Worm (Caenorhabditis elegans) whole organism, L4 larva: ENCODE data around the gene ifa-1.
A peak's percentile ranks its signal among the peaks of the same experiment; 100 is the strongest.

Experiments used
- F26F4.8 ChIP-seq: fragments of 200-800 bp; sonication (Bioruptor generic); conservative IDR thresholded peaks from 2 replicates; pipeline ENCODE4 v1.3.6; 2022; ENCODE audit warnings: missing genetic modification characterization, missing compliant biosample characterization
- T20F7.1 ChIP-seq: fragments of 200-800 bp; sonication (Bioruptor generic); optimal IDR thresholded peaks from 2 replicates; lab custom pipeline; 2018; ENCODE audit warnings: mild to moderate bottlenecking, missing genetic modification characterization, missing compliant biosample characterization
- Y105C5A.15 ChIP-seq: fragments of 200-800 bp; sonication (Bioruptor generic); IDR thresholded peaks from 2 replicates; pipeline ENCODE4 v1.3.6; 2022; ENCODE audit warnings: missing genetic modification characterization, missing compliant biosample characterization
- Y5F2A.4 ChIP-seq: fragments of 200-800 bp; sonication (Bioruptor generic); optimal IDR thresholded peaks from 2 replicates; lab custom pipeline; 2018; ENCODE audit warnings: mild to moderate bottlenecking, missing genetic modification characterization, missing compliant biosample characterization
- aha-1 ChIP-seq: fragments of 150-350 bp; peaks from one replicate; lab custom pipeline; 2014; ENCODE audit warnings: missing biosample characterization, missing genetic modification characterization
- ama-1 ChIP-seq: fragments of 150-350 bp; optimal IDR thresholded peaks from 2 replicates; lab custom pipeline; 2014; ENCODE audit warnings: inconsistent platforms, mixed read lengths
- arid-1 ChIP-seq: fragments of 200-800 bp; sonication (Bioruptor generic); conservative IDR thresholded peaks from 2 replicates; pipeline ENCODE4 v1.3.6; 2022; ENCODE audit warnings: missing genetic modification reagents, missing genetic modification characterization, missing compliant biosample characterization
- ceh-32 ChIP-seq: sonication (generic microtip); optimal IDR thresholded peaks from 2 replicates; lab custom pipeline; 2016; ENCODE audit warnings: mild to moderate bottlenecking, missing genetic modification characterization, missing compliant biosample characterization; ENCODE audit not compliant: poor library complexity
- ceh-44 ChIP-seq: fragments of 200-800 bp; sonication (Bioruptor generic); IDR thresholded peaks from 2 replicates; pipeline ENCODE4 v1.3.6; 2022; ENCODE audit warnings: missing genetic modification reagents, missing genetic modification characterization, missing compliant biosample characterization
- ces-1 ChIP-seq: fragments of 150-350 bp; sonication (generic microtip); optimal IDR thresholded peaks from 4 replicates; lab custom pipeline; 2014; ENCODE audit warnings: missing biosample characterization, missing genetic modification reagents, missing genetic modification characterization
- cey-2 ChIP-seq: sonication (generic microtip); optimal IDR thresholded peaks from 3 replicates; lab custom pipeline; 2017; ENCODE audit warnings: missing genetic modification characterization, mild to moderate bottlenecking, missing compliant biosample characterization, antibody characterized with exemption, borderline replicate concordance; ENCODE audit not compliant: insufficient read depth
- daf-16 ChIP-seq, 3 experiments: sonication (generic microtip); optimal IDR thresholded peaks; 2 replicates each; lab custom pipeline; 2016 to 2017; ENCODE audit warnings: missing genetic modification characterization in 3 of 3, missing genetic modification reagents in 3 of 3, mild to moderate bottlenecking in 2 of 3, missing compliant biosample characterization in 2 of 3, missing biosample characterization in 1 of 3, moderate library complexity in 1 of 3
- daf-19 ChIP-seq: fragments of 200-800 bp; sonication (Bioruptor generic); conservative IDR thresholded peaks from 2 replicates; pipeline ENCODE4 v1.3.6; 2022; ENCODE audit warnings: missing genetic modification characterization, missing compliant biosample characterization
- dmd-6 ChIP-seq: fragments of 200-800 bp; sonication (Bioruptor generic); IDR thresholded peaks from 2 replicates; pipeline ENCODE4 v1.3.6; 2022; ENCODE audit warnings: missing genetic modification reagents, missing genetic modification characterization, missing compliant biosample characterization
- dpl-1 ChIP-seq: fragments of 150-350 bp; optimal IDR thresholded peaks from 2 replicates; lab custom pipeline; 2014; ENCODE audit warnings: missing biosample characterization, missing genetic modification reagents, missing genetic modification characterization
- dve-1 ChIP-seq: sonication (generic microtip); optimal IDR thresholded peaks from 2 replicates; lab custom pipeline; 2017; ENCODE audit warnings: antibody characterized with exemption, mild to moderate bottlenecking, missing genetic modification characterization, missing compliant biosample characterization; ENCODE audit not compliant: insufficient read depth
- gei-8 ChIP-seq: fragments of 200-800 bp; sonication (Bioruptor generic); optimal IDR thresholded peaks from 2 replicates; lab custom pipeline; 2018; ENCODE audit warnings: mild to moderate bottlenecking, missing genetic modification characterization, missing compliant biosample characterization
- hlh-11 ChIP-seq: fragments of 200-800 bp; sonication (Bioruptor generic); optimal IDR thresholded peaks from 2 replicates; lab custom pipeline; 2018; ENCODE audit warnings: mild to moderate bottlenecking, missing genetic modification characterization, missing compliant biosample characterization
- lin-1 ChIP-seq: fragments of 200-800 bp; sonication (Bioruptor generic); IDR thresholded peaks from 2 replicates; pipeline ENCODE4 v1.3.6; 2022; ENCODE audit warnings: missing genetic modification reagents, missing genetic modification characterization, missing compliant biosample characterization
- lin-39 ChIP-seq: fragments of 150-350 bp; optimal IDR thresholded peaks from 2 replicates; lab custom pipeline; 2014; ENCODE audit warnings: missing biosample characterization, missing genetic modification reagents, missing genetic modification characterization
- mdt-29 ChIP-seq: fragments of 200-800 bp; sonication (Bioruptor generic); IDR thresholded peaks from 2 replicates; pipeline ENCODE4 v1.3.6; 2022; ENCODE audit warnings: missing genetic modification reagents, missing genetic modification characterization, missing compliant biosample characterization
- mes-2 ChIP-seq: sonication (generic microtip); optimal IDR thresholded peaks from 2 replicates; lab custom pipeline; 2016; ENCODE audit warnings: missing genotype, mild to moderate bottlenecking, missing genetic modification characterization, missing compliant biosample characterization; ENCODE audit not compliant: poor library complexity, severe bottlenecking
- nhr-25 ChIP-seq: sonication (generic microtip); optimal IDR thresholded peaks from 2 replicates; lab custom pipeline; 2017; ENCODE audit warnings: missing genetic modification characterization, mild to moderate bottlenecking, missing compliant biosample characterization, antibody characterized with exemption, moderate library complexity, borderline replicate concordance; ENCODE audit not compliant: insufficient read depth
- nhr-28 ChIP-seq: fragments of 150-350 bp; optimal IDR thresholded peaks from 2 replicates; lab custom pipeline; 2014; ENCODE audit warnings: missing biosample characterization, missing genetic modification characterization
- nhr-42 ChIP-seq: fragments of 200-800 bp; sonication (Bioruptor generic); IDR thresholded peaks from 2 replicates; pipeline ENCODE4 v1.3.6; 2022; ENCODE audit warnings: missing genetic modification characterization, missing compliant biosample characterization
- nhr-48 ChIP-seq: sonication (generic microtip); optimal IDR thresholded peaks from 2 replicates; lab custom pipeline; 2016; ENCODE audit warnings: mild to moderate bottlenecking, missing genetic modification characterization, missing compliant biosample characterization
- nhr-6 ChIP-seq: fragments of 150-350 bp; optimal IDR thresholded peaks from 2 replicates; lab custom pipeline; 2014; ENCODE audit warnings: missing biosample characterization, missing genetic modification characterization
- php-3 ChIP-seq: fragments of 200-800 bp; sonication (Bioruptor generic); IDR thresholded peaks from 2 replicates; pipeline ENCODE4 v1.3.6; 2022; ENCODE audit warnings: missing genetic modification reagents, missing genetic modification characterization, missing compliant biosample characterization
- pqm-1 ChIP-seq: sonication (generic microtip); optimal IDR thresholded peaks from 2 replicates; lab custom pipeline; 2017; ENCODE audit warnings: missing biosample characterization, missing genetic modification characterization
- skn-1 ChIP-seq: fragments of 150-350 bp; optimal IDR thresholded peaks from 2 replicates; lab custom pipeline; 2014; ENCODE audit warnings: missing biosample characterization, missing genetic modification characterization
- snpc-1.2 ChIP-seq: fragments of 200-800 bp; sonication (Bioruptor generic); IDR thresholded peaks from 2 replicates; pipeline ENCODE4 v1.3.6; 2022; ENCODE audit warnings: missing genetic modification reagents, missing genetic modification characterization, missing compliant biosample characterization
- spr-1 ChIP-seq: sonication (generic microtip); optimal IDR thresholded peaks from 2 replicates; lab custom pipeline; 2016; ENCODE audit warnings: mild to moderate bottlenecking, missing genetic modification characterization, missing compliant biosample characterization
- unc-62 ChIP-seq, 3 experiments: fragments of 150-350 bp in 1 of 3; sonication (generic microtip); optimal IDR thresholded peaks in 2 of 3; peaks in 1 of 3; 1 replicate in 1 of 3; 2 replicates in 2 of 3; lab custom pipeline; 2014 to 2017; ENCODE audit warnings: missing biosample characterization in 3 of 3, missing genetic modification characterization in 3 of 3, missing genetic modification reagents in 3 of 3, missing genotype in 1 of 3
- zfp-3 ChIP-seq: fragments of 200-800 bp; sonication (Bioruptor generic); conservative IDR thresholded peaks from 2 replicates; pipeline ENCODE4 v1.3.6; 2022; ENCODE audit warnings: missing genetic modification reagents, missing genetic modification characterization, missing compliant biosample characterization

ifa-1 gene

ce11 chrX:11315392-11315791 is 44.4 kb downstream of the ifa-1 start, which contains the start of gene F08G12.11:
Gene F08G12.11 (minus strand): TSS chrX:11315572.
- TF ChIP-seq unc-62 (GFP tag; optimal IDR thresholded peaks at IDR 0.05 in 1 of 2; lab: Kevin White, UChicago) (peak in 1 of 2 experiments; percentile 91), unc-62 (tag; optimal IDR thresholded peaks at IDR 0.05; lab: Kevin White, UChicago) (no peak), mdt-29 (no peak)
- TF ChIP-seq, all 104 proteins: peak for 1

- TF ChIP-seq nhr-42 (GFP tag; lab: Robert Waterston, UW) (no peak), gei-8 (GFP tag; lab: Kevin White, UChicago) (no peak), ces-1 (GFP tag; lab: Kevin White, UChicago) (no peak), ama-1 (lab: Kevin White, UChicago) (no peak), arid-1 (GFP tag; lab: Robert Waterston, UW) (no peak), lin-1 (GFP tag; lab: Robert Waterston, UW) (no peak), aha-1 (tag; lab: Kevin White, UChicago) (no peak), skn-1 (tag; lab: Kevin White, UChicago) (no peak), nhr-28 (tag; lab: Kevin White, UChicago) (no peak), nhr-48 (tag; lab: Kevin White, UChicago) (no peak), dpl-1 (no peak), Y5F2A.4 (GFP tag; lab: Kevin White, UChicago) (no peak), zfp-3 (no peak), F26F4.8 (GFP tag; lab: Robert Waterston, UW) (no peak), dmd-6 (no peak), lin-39 (tag; lab: Kevin White, UChicago) (no peak), spr-1 (tag; lab: Kevin White, UChicago) (no peak), Y105C5A.15 (GFP tag; lab: Robert Waterston, UW) (no peak), snpc-1.2 (GFP tag; lab: Robert Waterston, UW) (no peak), T20F7.1 (GFP tag; lab: Kevin White, UChicago) (no peak)
Observed at ce11 chrX:11316750-11317149, 45.8 kb downstream of the ifa-1 start, which contains the start of gene nlp-57. Gene nlp-57 (plus strand): TSS chrX:11317050.

ce11 chrX:11317939-11318338 is 47.0 kb downstream of the ifa-1 start, which contains the start of gene hizr-1:
Gene hizr-1 (plus strand): TSS chrX:11318278.
- TF ChIP-seq pqm-1 (tag; lab: Kevin White, UChicago), result peak; percentile 68
- peak; percentile 1 for TF ChIP-seq aha-1 (tag; lab: Kevin White, UChicago)
- TF ChIP-seq T20F7.1 (GFP tag; lab: Kevin White, UChicago), result no peak
- no peak for TF ChIP-seq nhr-25 (tag; lab: Kevin White, UChicago)
- TF ChIP-seq hlh-11 (tag; lab: Kevin White, UChicago), result peak; percentile 26
- no peak for TF ChIP-seq ceh-44 (GFP tag; lab: Robert Waterston, UW)
- TF ChIP-seq nhr-28 (tag; lab: Kevin White, UChicago), result peak; percentile 68
- no peak for TF ChIP-seq nhr-6 (tag; lab: Kevin White, UChicago)
- TF ChIP-seq ces-1 (GFP tag; lab: Kevin White, UChicago), result no peak
- TF ChIP-seq cey-2 (tag; lab: Kevin White, UChicago), result no peak
- TF ChIP-seq ceh-32 (tag; lab: Kevin White, UChicago), result no peak
- TF ChIP-seq dve-1, result peak; percentile 36
- TF ChIP-seq daf-19 (GFP tag; lab: Robert Waterston, UW), result no peak
- TF ChIP-seq daf-16 (GFP tag; optimal IDR thresholded peaks at IDR 0.05; lab: Kevin White, UChicago), result no peak
- peak; percentile 68 for TF ChIP-seq daf-16 (tag; optimal IDR thresholded peaks at IDR 0.05; lab: Kevin White, UChicago)
- peak; percentile 15; the same call in 1 of the 2 replicates for TF ChIP-seq php-3 (GFP tag; lab: Robert Waterston, UW)
- TF ChIP-seq mes-2 (tag; lab: Kevin White, UChicago), result no peak
